Fruit fly (Drosophila melanogaster): ENCODE measurements around the gene CG42869.

DNA sequence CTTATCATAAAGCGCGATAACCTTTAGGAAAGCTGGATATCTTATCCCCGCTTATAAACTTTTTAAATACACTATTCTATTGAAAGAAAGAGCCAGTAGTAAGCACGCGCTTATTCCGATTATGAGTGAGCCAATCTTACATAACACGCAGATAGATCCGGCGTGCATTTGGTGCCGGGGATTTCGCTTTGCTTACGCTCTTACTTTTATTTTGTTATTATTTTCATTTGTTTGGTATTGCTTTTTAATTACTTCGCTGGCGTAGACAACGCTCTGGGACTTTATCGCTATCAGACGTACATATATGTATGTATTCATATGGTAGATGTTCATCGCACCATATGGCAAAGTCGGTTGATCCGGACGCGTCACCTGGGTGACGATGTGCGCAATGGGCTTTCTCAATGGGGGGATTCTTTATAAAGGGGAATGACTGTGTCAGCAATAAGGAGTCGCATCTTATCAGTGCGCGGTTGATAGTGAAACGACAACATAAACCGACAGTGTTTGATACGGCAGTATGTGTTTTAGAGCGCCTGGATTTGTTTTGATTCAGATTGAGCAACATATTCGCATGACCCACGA is 4.2 kb upstream of the CG42869 start:
- no peak for TF ChIP-seq pan (optimal IDR thresholded peaks at IDR 0.05)
- TF ChIP-seq Dll (optimal IDR thresholded peaks at IDR 0.05) = no peak
- no peak for TF ChIP-seq psq (optimal IDR thresholded peaks at IDR 0.05)
- no peak for TF ChIP-seq EcR (GFP tag; optimal IDR thresholded peaks at IDR 0.05)
- TF ChIP-seq CG8478 (optimal IDR thresholded peaks at IDR 0.05) = no peak

Measured in whole organism.